Fruit fly (Drosophila melanogaster) whole organism, embryonic: ENCODE data around the gene Mgat4b.

Source experiments
- BtbVII ChIP-seq: fragments of 200-800 bp; sonication (Bioruptor generic); optimal IDR thresholded peaks from 3 replicates; lab custom pipeline; 2017; ENCODE audit warnings: missing biosample characterization, mild to moderate bottlenecking, missing genetic modification characterization
- CG10462 ChIP-seq: fragments of 200-800 bp; sonication (Bioruptor generic); optimal IDR thresholded peaks from 2 replicates; lab custom pipeline; 2016; ENCODE audit warnings: missing biosample characterization, missing genetic modification characterization
- CG10959 ChIP-seq: fragments of 200-800 bp; sonication (Bioruptor generic); IDR thresholded peaks from 2 replicates; pipeline ENCODE4 v1.3.6; 2022; ENCODE audit warnings: missing biosample characterization, missing genetic modification characterization
- CG12155 ChIP-seq: fragments of 200-800 bp; sonication (Bioruptor generic); optimal IDR thresholded peaks from 3 replicates; lab custom pipeline; 2016; ENCODE audit warnings: missing biosample characterization, missing genetic modification characterization
- CG12236 ChIP-seq: fragments of 200-800 bp; sonication (Bioruptor generic); optimal IDR thresholded peaks from 2 replicates; lab custom pipeline; 2016; ENCODE audit warnings: missing biosample characterization, missing genetic modification characterization
- CG15601 ChIP-seq: fragments of 200-800 bp; sonication (Bioruptor generic); optimal IDR thresholded peaks from 3 replicates; lab custom pipeline; 2019; ENCODE audit warnings: missing biosample characterization, mild to moderate bottlenecking, missing genetic modification characterization, moderate library complexity
- CG17186 ChIP-seq: fragments of 200-800 bp; sonication (Bioruptor generic); optimal IDR thresholded peaks from 3 replicates; lab custom pipeline; 2017; ENCODE audit warnings: missing biosample characterization, missing genetic modification reagents, missing genetic modification characterization
- CG31365 ChIP-seq: fragments of 200-800 bp; sonication (Bioruptor generic); optimal IDR thresholded peaks from 2 replicates; lab custom pipeline; 2018; ENCODE audit warnings: missing biosample characterization, mild to moderate bottlenecking, missing genetic modification characterization
- CG34376 ChIP-seq: fragments of 200-800 bp; sonication (Bioruptor generic); optimal IDR thresholded peaks from 2 replicates; lab custom pipeline; 2018; ENCODE audit warnings: missing biosample characterization, mild to moderate bottlenecking, missing genetic modification characterization
- CG34422 ChIP-seq: fragments of 200-800 bp; sonication (Bioruptor generic); IDR thresholded peaks from 3 replicates; pipeline ENCODE4 v1.3.6; 2022; ENCODE audit warnings: missing biosample characterization, missing genetic modification characterization
- CG4328 ChIP-seq: fragments of 200-800 bp; sonication (Bioruptor generic); optimal IDR thresholded peaks from 3 replicates; lab custom pipeline; 2017; ENCODE audit warnings: missing biosample characterization, missing genetic modification reagents, missing genetic modification characterization
- CG4360 ChIP-seq: fragments of 200-800 bp; sonication (Bioruptor generic); IDR thresholded peaks from 2 replicates; pipeline ENCODE4 v1.3.6; 2022; ENCODE audit warnings: missing biosample characterization, missing genetic modification characterization
- CG4707 ChIP-seq: fragments of 200-800 bp; sonication (Bioruptor generic); optimal IDR thresholded peaks from 2 replicates; lab custom pipeline; 2018; ENCODE audit warnings: missing biosample characterization, mild to moderate bottlenecking, missing genetic modification characterization, moderate library complexity
- CG5180 ChIP-seq: fragments of 200-800 bp; sonication (Bioruptor generic); optimal IDR thresholded peaks from 3 replicates; lab custom pipeline; 2017; ENCODE audit warnings: missing biosample characterization, missing genetic modification characterization, mild to moderate bottlenecking, moderate library complexity, missing genetic modification reagents
- CG6765 ChIP-seq: fragments of 200-800 bp; sonication (Bioruptor generic); optimal IDR thresholded peaks from 3 replicates; lab custom pipeline; 2017; ENCODE audit warnings: missing biosample characterization, mild to moderate bottlenecking, missing genetic modification characterization
- CG7839 ChIP-seq: fragments of 200-800 bp; sonication (Bioruptor generic); optimal IDR thresholded peaks from 3 replicates; lab custom pipeline; 2018; ENCODE audit warnings: missing biosample characterization, mild to moderate bottlenecking, missing genetic modification characterization, moderate library complexity
- CG7963 ChIP-seq: fragments of 200-800 bp; sonication (Bioruptor generic); IDR thresholded peaks from 3 replicates; pipeline ENCODE4 v1.3.6; 2022; ENCODE audit warnings: missing biosample characterization, missing genetic modification characterization; ENCODE audit not compliant: partially characterized antibody
- CG8290 ChIP-seq, 3 experiments: fragments of 200-800 bp; sonication (Bioruptor generic); optimal IDR thresholded peaks; 2 replicates each; lab custom pipeline; 2016 to 2019; ENCODE audit warnings: missing biosample characterization in 3 of 3, missing genetic modification characterization in 3 of 3, mild to moderate bottlenecking in 2 of 3, moderate library complexity in 1 of 3
- CG8359 ChIP-seq: fragments of 200-800 bp; sonication (Bioruptor generic); optimal IDR thresholded peaks from 2 replicates; lab custom pipeline; 2017; ENCODE audit warnings: missing biosample characterization, mild to moderate bottlenecking, missing genetic modification characterization, borderline replicate concordance
- CG9876 ChIP-seq: fragments of 200-800 bp; sonication (Bioruptor generic); optimal IDR thresholded peaks from 2 replicates; lab custom pipeline; 2016; ENCODE audit warnings: missing biosample characterization, missing genetic modification characterization
- Dbx ChIP-seq: fragments of 200-800 bp; sonication (Bioruptor generic); IDR thresholded peaks from 3 replicates; pipeline ENCODE4 v1.3.6; 2022; ENCODE audit warnings: missing biosample characterization, missing genetic modification characterization
- H2.0 ChIP-seq: fragments of 200-800 bp; sonication (Bioruptor generic); IDR thresholded peaks from 2 replicates; pipeline ENCODE4 v1.3.6; 2022; ENCODE audit warnings: missing biosample characterization, missing genetic modification characterization
- Hr78 ChIP-seq, 2 experiments: fragments of 200-800 bp in 1 of 2; fragments of >200 bp in 1 of 2; sonication (Bioruptor generic) in 1 of 2; optimal IDR thresholded peaks; 2 replicates each; lab custom pipeline; 2017 to 2019; ENCODE audit warnings: missing biosample characterization in 2 of 2, missing genetic modification characterization in 2 of 2, mild to moderate bottlenecking in 1 of 2, moderate library complexity in 1 of 2
- Hsf ChIP-seq: fragments of 200-800 bp; sonication (Bioruptor generic); optimal IDR thresholded peaks from 3 replicates; lab custom pipeline; 2016; ENCODE audit warnings: missing biosample characterization, missing genetic modification characterization
- Med ChIP-seq: fragments of 200-800 bp; sonication (Bioruptor generic); peaks from one replicate; lab custom pipeline; 2016; ENCODE audit warnings: missing biosample characterization, missing genetic modification characterization, mild to moderate bottlenecking, inconsistent platforms, moderate library complexity
- Mrtf ChIP-seq: fragments of 200-800 bp; sonication (Bioruptor generic); IDR thresholded peaks from 3 replicates; pipeline ENCODE4 v1.3.6; 2022; ENCODE audit warnings: missing biosample characterization, missing genetic modification characterization
- NK7.1 ChIP-seq: fragments of 200-800 bp; sonication (Bioruptor generic); optimal IDR thresholded peaks from 3 replicates; lab custom pipeline; 2016; ENCODE audit warnings: missing biosample characterization, missing genetic modification characterization
- Nf-YC ChIP-seq: fragments of 200-800 bp; optimal IDR thresholded peaks from 3 replicates; lab custom pipeline; 2019; ENCODE audit warnings: missing biosample characterization, mild to moderate bottlenecking, missing genetic modification characterization, moderate library complexity
- Optix ChIP-seq: fragments of 200-800 bp; sonication (Bioruptor generic); IDR thresholded peaks from 3 replicates; pipeline ENCODE4 v1.3.6; 2022; ENCODE audit warnings: missing biosample characterization, missing genetic modification characterization
- Tbp ChIP-seq: fragments of >200 bp; optimal IDR thresholded peaks from 2 replicates; lab custom pipeline; 2018; ENCODE audit warnings: missing biosample characterization, missing genetic modification characterization
- Usf ChIP-seq: fragments of 200-800 bp; sonication (Bioruptor generic); optimal IDR thresholded peaks from 2 replicates; lab custom pipeline; 2017; ENCODE audit warnings: missing genotype, missing biosample characterization, missing genetic modification characterization
- az2 ChIP-seq: fragments of 200-800 bp; sonication (Bioruptor generic); optimal IDR thresholded peaks from 3 replicates; lab custom pipeline; 2016; ENCODE audit warnings: missing biosample characterization, missing genetic modification characterization
- bigmax ChIP-seq: fragments of 200-800 bp; sonication (Bioruptor generic); optimal IDR thresholded peaks from 2 replicates; lab custom pipeline; 2018; ENCODE audit warnings: missing biosample characterization, mild to moderate bottlenecking, missing genetic modification characterization
- br ChIP-seq: fragments of >200 bp; optimal IDR thresholded peaks from 2 replicates; lab custom pipeline; 2017
- cato ChIP-seq: fragments of 200-800 bp; sonication (Bioruptor generic); optimal IDR thresholded peaks from 2 replicates; lab custom pipeline; 2016; ENCODE audit warnings: missing biosample characterization, missing genetic modification characterization, borderline replicate concordance
- caup ChIP-seq: fragments of 200-800 bp; sonication (Bioruptor generic); optimal IDR thresholded peaks from 3 replicates; lab custom pipeline; 2017; ENCODE audit warnings: missing biosample characterization, mild to moderate bottlenecking, missing genetic modification characterization, moderate library complexity; ENCODE audit not compliant: severe bottlenecking
- dati ChIP-seq: fragments of 200-800 bp; sonication (Bioruptor generic); IDR thresholded peaks from 2 replicates; pipeline ENCODE4 v1.3.6; 2022; ENCODE audit warnings: missing biosample characterization, missing genetic modification characterization
- dimm ChIP-seq: fragments of 200-800 bp; sonication (Bioruptor generic); IDR thresholded peaks from 2 replicates; pipeline ENCODE4 v1.3.6; 2022; ENCODE audit warnings: missing biosample characterization, missing genetic modification characterization
- her ChIP-seq: fragments of 200-800 bp; sonication (Bioruptor generic); optimal IDR thresholded peaks from 2 replicates; lab custom pipeline; 2016; ENCODE audit warnings: missing biosample characterization, missing genetic modification characterization
- klu ChIP-seq: fragments of 200-800 bp; sonication (Bioruptor generic); IDR thresholded peaks from 2 replicates; pipeline ENCODE4 v1.3.6; 2022; ENCODE audit warnings: missing biosample characterization, missing genetic modification characterization
- kni ChIP-seq: fragments of 200-800 bp; sonication (Bioruptor generic); optimal IDR thresholded peaks from 3 replicates; lab custom pipeline; 2017; ENCODE audit warnings: mild to moderate bottlenecking, missing biosample characterization, missing genetic modification reagents, missing genetic modification characterization
- luna ChIP-seq: fragments of 200-800 bp; sonication (Bioruptor generic); optimal IDR thresholded peaks from 2 replicates; lab custom pipeline; 2016; ENCODE audit warnings: missing biosample characterization, missing genetic modification characterization
- maf-S ChIP-seq: fragments of 200-800 bp; sonication (Bioruptor generic); optimal IDR thresholded peaks from 2 replicates; lab custom pipeline; 2016; ENCODE audit warnings: missing biosample characterization, missing genetic modification characterization
- org-1 ChIP-seq: fragments of 200-800 bp; sonication (Bioruptor generic); optimal IDR thresholded peaks from 2 replicates; lab custom pipeline; 2017; ENCODE audit warnings: missing biosample characterization, missing genetic modification characterization
- peb ChIP-seq: fragments of 200-800 bp; sonication (Bioruptor generic); IDR thresholded peaks from 2 replicates; pipeline ENCODE4 v1.3.6; 2022; ENCODE audit warnings: missing biosample characterization, missing genetic modification characterization
- prd ChIP-seq, 3 experiments: fragments of >200 bp in 2 of 3; fragments of 200-800 bp in 1 of 3; sonication (Bioruptor generic) in 1 of 3; optimal IDR thresholded peaks in 2 of 3; IDR thresholded peaks in 1 of 3; 2 replicates in 2 of 3; 3 replicates in 1 of 3; pipeline versions ENCODE4 v1.3.6 to Lab custom; 2017 to 2022; ENCODE audit warnings: missing biosample characterization in 1 of 3, missing genetic modification characterization in 1 of 3
- ssp ChIP-seq: fragments of 200-800 bp; sonication (Bioruptor generic); IDR thresholded peaks from 2 replicates; pipeline ENCODE4 v1.3.6; 2022; ENCODE audit warnings: missing biosample characterization, missing genetic modification characterization
- zen2 ChIP-seq: fragments of 200-800 bp; sonication (Bioruptor generic); IDR thresholded peaks from 3 replicates; pipeline ENCODE4 v1.3.6; 2022; ENCODE audit warnings: missing biosample characterization, missing genetic modification characterization; ENCODE audit not compliant: partially characterized antibody

Gene Mgat4b

DNA sequence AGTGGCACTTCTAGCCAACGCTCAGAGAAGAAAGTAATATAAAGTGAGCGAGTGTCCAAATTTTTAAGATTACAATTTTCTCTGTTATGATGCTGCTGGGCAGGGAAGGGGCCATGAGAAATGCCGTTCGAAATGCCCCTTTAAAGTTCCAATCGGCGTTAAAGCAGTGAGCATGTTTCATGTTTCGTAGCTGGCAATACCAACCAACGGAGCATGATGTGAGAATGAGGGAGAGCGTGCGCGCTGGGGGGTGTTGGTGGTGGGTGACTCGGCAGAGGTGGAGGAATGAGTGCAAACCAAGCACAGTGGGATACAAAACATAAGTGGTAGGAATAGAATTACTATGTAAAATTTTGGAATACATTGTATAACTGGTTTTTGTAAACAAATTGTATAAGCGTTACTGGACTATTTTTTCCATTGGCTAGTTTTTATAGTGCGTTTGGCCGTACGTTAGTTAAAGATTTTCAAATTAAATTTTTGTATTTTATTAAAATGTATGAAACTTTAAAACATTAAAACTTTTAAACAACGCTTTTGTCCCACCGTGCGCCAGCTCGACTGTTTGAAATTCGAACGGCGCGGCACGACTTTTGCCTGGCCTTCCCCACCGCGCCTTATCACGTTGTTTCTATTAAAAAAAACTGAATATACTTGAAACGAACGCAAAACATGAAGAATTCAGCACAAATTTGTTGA, 9.8 kb downstream of the Mgat4b start (continued):
- TF ChIP-seq dati (GFP tag; lab: Robert Waterston, UW) = peak; percentile 98
- TF ChIP-seq Hr78 (GFP tag; optimal IDR thresholded peaks at IDR 0.05; lab: Kevin White, UChicago) = peak in 1 of 2 experiments; percentile 98
- TF ChIP-seq CG34422 = peak; percentile 99
- TF ChIP-seq CG4360 = peak; percentile 88
- TF ChIP-seq Dbx = peak; percentile 100
- peak; percentile 100 for TF ChIP-seq CG4328 (GFP tag; lab: Kevin White, UChicago)
- TF ChIP-seq Mrtf (GFP tag; lab: Robert Waterston, UW) = peak; percentile 99
- peak; percentile 100 for TF ChIP-seq CG7839
- TF ChIP-seq ssp (GFP tag; lab: Robert Waterston, UW) = peak; percentile 96
- TF ChIP-seq CG12236 = peak; percentile 98
- peak; percentile 100 for TF ChIP-seq CG34376 (GFP tag; lab: Kevin White, UChicago)
- TF ChIP-seq CG8290 (GFP tag; optimal IDR thresholded peaks at IDR 0.05; lab: Kevin White, UChicago) = peak; percentile 99
- TF ChIP-seq CG8290 (tag; optimal IDR thresholded peaks at IDR 0.05; lab: Kevin White, UChicago) = peak; percentile 98 to 99
- TF ChIP-seq Nf-YC (tag; lab: Kevin White, UChicago) = peak; percentile 96
- peak; percentile 99 for TF ChIP-seq CG10959 (GFP tag; lab: Robert Waterston, UW)
- peak; percentile 100 for TF ChIP-seq CG4707 (GFP tag; lab: Kevin White, UChicago)
- TF ChIP-seq Tbp = no peak
- peak; percentile 95 for TF ChIP-seq CG5180 (GFP tag; lab: Kevin White, UChicago)
- peak; percentile 100 for TF ChIP-seq klu (GFP tag; lab: Robert Waterston, UW)
- TF ChIP-seq az2 (GFP tag; lab: Kevin White, UChicago) = peak; percentile 99
- TF ChIP-seq prd (optimal IDR thresholded peaks at IDR 0.05; lab: Kevin White, UChicago) = no peak
- peak; percentile 100 for TF ChIP-seq prd (GFP tag; IDR thresholded peaks at IDR 0.05; lab: Robert Waterston, UW)
- TF ChIP-seq CG12155 (GFP tag; lab: Kevin White, UChicago) = peak; percentile 99
- peak; percentile 100 for TF ChIP-seq CG6765 (GFP tag; lab: Kevin White, UChicago)
- TF ChIP-seq caup (GFP tag; lab: Kevin White, UChicago) = peak; percentile 100
- TF ChIP-seq H2.0 (GFP tag; lab: Robert Waterston, UW) = peak; percentile 99
- peak; percentile 24 for TF ChIP-seq bigmax (GFP tag; lab: Kevin White, UChicago)
- TF ChIP-seq CG15601 (tag; lab: Kevin White, UChicago) = peak; percentile 99
- TF ChIP-seq maf-S = peak; percentile 99
- TF ChIP-seq Usf (GFP tag; lab: Kevin White, UChicago) = peak; percentile 100
- TF ChIP-seq Optix (GFP tag; lab: Robert Waterston, UW) = peak; percentile 98
- TF ChIP-seq kni (GFP tag; lab: Kevin White, UChicago) = peak; percentile 98
- peak; percentile 100 for TF ChIP-seq Med
- peak; percentile 96 for TF ChIP-seq her
- peak; percentile 100 for TF ChIP-seq org-1 (GFP tag; lab: Kevin White, UChicago)
- peak; percentile 99 for TF ChIP-seq dimm (GFP tag; lab: Robert Waterston, UW)
- TF ChIP-seq Hsf (GFP tag; lab: Kevin White, UChicago) = peak; percentile 100
- TF ChIP-seq BtbVII = peak; percentile 100
- no peak for TF ChIP-seq br (lab: Kevin White, UChicago)
- TF ChIP-seq zen2 (GFP tag; lab: Robert Waterston, UW) = no peak
- peak; percentile 98 for TF ChIP-seq luna
- TF ChIP-seq CG7963 (GFP tag; lab: Robert Waterston, UW) = 0 out of 3 replicates have a peak, but pooled peaks have one; percentile 25
- TF ChIP-seq CG10462 (GFP tag; lab: Kevin White, UChicago) = peak; percentile 99
- peak; percentile 99 for TF ChIP-seq NK7.1 (GFP tag; lab: Kevin White, UChicago)
- peak; percentile 99 for TF ChIP-seq peb
- TF ChIP-seq cato = peak; percentile 99
- TF ChIP-seq CG17186 (GFP tag; lab: Kevin White, UChicago) = peak; percentile 95
- peak; percentile 98 for TF ChIP-seq CG9876 (GFP tag; lab: Kevin White, UChicago)
- TF ChIP-seq CG8359 = peak; percentile 97
- peak; percentile 93 for TF ChIP-seq CG31365 (tag; lab: Kevin White, UChicago)
